Worm (Caenorhabditis elegans) whole organism, young adult: Measurements from ENCODE around the gene srsx-34.

Source experiments
- B0035.1 ChIP-seq: sonication (generic microtip); optimal IDR thresholded peaks from 2 replicates; lab custom pipeline; 2016; ENCODE audit warnings: missing genetic modification characterization, mild to moderate bottlenecking, missing compliant biosample characterization, missing genotype, missing genetic modification reagents
- F49E8.2 ChIP-seq: sonication (generic microtip); optimal IDR thresholded peaks from 3 replicates; lab custom pipeline; 2017; ENCODE audit warnings: missing genetic modification characterization, mild to moderate bottlenecking, missing compliant biosample characterization, antibody characterized with exemption, moderate library complexity; ENCODE audit not compliant: insufficient read depth
- Y53F4B.3 ChIP-seq: fragments of 200-800 bp; sonication (Bioruptor generic); IDR thresholded peaks from 2 replicates; pipeline ENCODE4 v1.3.6; 2022; ENCODE audit warnings: missing genetic modification reagents, missing genetic modification characterization, missing compliant biosample characterization
- ama-1 ChIP-seq, 3 experiments: fragments of 150-350 bp in 1 of 3; sonication (generic microtip) in 2 of 3; optimal IDR thresholded peaks; 2 replicates each; lab custom pipeline; 2014 to 2018; ENCODE audit warnings: missing biosample characterization in 2 of 3, missing genetic modification characterization in 2 of 3, missing genetic modification reagents in 2 of 3
- egl-44 ChIP-seq: fragments of 200-800 bp; sonication (Bioruptor generic); IDR thresholded peaks from 2 replicates; pipeline ENCODE4 v1.3.6; 2022; ENCODE audit warnings: missing genetic modification reagents, missing genetic modification characterization, missing compliant biosample characterization
- snpc-4 ChIP-seq, 5 experiments: fragments of 150-350 bp in 1 of 5; sonication (generic microtip) in 4 of 5; optimal IDR thresholded peaks; 2 replicates each; lab custom pipeline; 2014 to 2018; ENCODE audit warnings: missing genetic modification characterization in 5 of 5, missing biosample characterization in 3 of 5, antibody characterized with exemption in 2 of 5, mild to moderate bottlenecking in 2 of 5, missing compliant biosample characterization in 2 of 5, missing genotype in 2 of 5, moderate library complexity in 2 of 5, missing genetic modification reagents in 1 of 5
- ztf-3 ChIP-seq: fragments of 200-800 bp; sonication (Bioruptor generic); optimal IDR thresholded peaks from 2 replicates; lab custom pipeline; 2018; ENCODE audit warnings: mild to moderate bottlenecking, missing genetic modification characterization, missing compliant biosample characterization

DNA sequence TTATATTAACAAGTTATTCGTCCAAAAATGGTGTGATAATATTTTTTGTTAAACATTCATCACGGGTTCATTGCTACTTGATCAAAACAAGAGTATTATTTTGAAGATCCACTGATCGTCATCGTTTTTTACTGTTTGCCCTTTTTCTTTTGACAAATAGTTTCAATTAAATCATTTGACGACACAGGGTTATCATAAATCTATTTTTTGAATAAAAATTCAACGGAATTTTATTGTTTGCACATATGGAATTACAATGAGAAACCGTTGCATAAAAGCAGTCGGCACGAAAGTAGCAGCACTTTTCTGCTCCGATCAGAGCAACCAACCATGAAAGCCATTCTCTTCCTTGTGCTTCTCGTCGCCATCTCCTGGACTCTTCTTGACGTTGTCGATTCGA lies 31.9 kb downstream of the srsx-34 start, which contains the start of gene fip-2:
- TF ChIP-seq ama-1 (optimal IDR thresholded peaks at IDR 0.05; lab: Kevin White, UChicago) (no peak), ama-1 (GFP tag; optimal IDR thresholded peaks at IDR 0.05; lab: Kevin White, UChicago) (no peak), snpc-4 (GFP tag; optimal IDR thresholded peaks at IDR 0.05; lab: Kevin White, UChicago) (no peak), snpc-4 (tag; optimal IDR thresholded peaks at IDR 0.05; lab: Kevin White, UChicago) (no peak), ztf-3 (GFP tag; lab: Kevin White, UChicago) (no peak), Y53F4B.3 (GFP tag; lab: Robert Waterston, UW) (no peak), F49E8.2 (tag; lab: Kevin White, UChicago) (no peak), B0035.1 (tag; lab: Kevin White, UChicago) (no peak), egl-44 (GFP tag; lab: Robert Waterston, UW) (no peak)
